Fruit fly (Drosophila melanogaster): ENCODE data around the gene bc10.

bc10 gene

DNA sequence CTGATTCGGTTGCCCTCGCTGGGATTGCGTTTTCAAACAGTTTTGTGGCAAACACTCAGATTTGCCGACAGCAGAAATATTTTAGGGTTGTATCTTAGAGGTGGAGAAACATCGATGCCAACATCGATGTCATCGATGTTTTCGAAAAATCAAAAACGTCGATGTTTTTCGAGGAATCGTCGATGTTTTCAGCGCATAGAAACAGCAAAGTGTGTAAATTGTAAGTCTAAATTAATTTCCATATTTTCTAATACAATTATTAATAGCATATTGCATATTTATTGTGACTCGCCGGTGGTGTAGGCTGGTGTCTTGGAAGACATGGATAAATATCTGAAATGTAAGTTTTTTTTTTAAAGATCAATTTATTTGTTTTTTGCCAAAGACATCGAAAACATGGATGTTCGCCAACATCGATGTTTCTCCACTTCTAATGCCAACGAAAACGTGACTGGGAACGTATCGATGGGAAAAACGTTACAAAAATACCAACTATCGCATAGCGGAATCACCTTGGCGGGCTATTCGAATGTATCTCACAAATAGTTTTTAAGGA is 38.9 kb downstream of the bc10 start, which contains the start of gene TM9SF3 (continued):
- no peak for TF ChIP-seq CG15011 (GFP tag; optimal IDR thresholded peaks at IDR 0.05)
- TF ChIP-seq Dref (GFP tag; IDR thresholded peaks at IDR 0.05), result peak; percentile 66
- no peak for TF ChIP-seq CG12236 (GFP tag; optimal IDR thresholded peaks at IDR 0.05)
- no peak for TF ChIP-seq CG9215 (GFP tag; IDR thresholded peaks at IDR 0.05)
- TF ChIP-seq CrebB (tag; optimal IDR thresholded peaks at IDR 0.05), result no peak
- TF ChIP-seq CG12104 (GFP tag; optimal IDR thresholded peaks at IDR 0.05), result no peak
- TF ChIP-seq CG13775 (GFP tag; optimal IDR thresholded peaks at IDR 0.05), result peak; percentile 38
- TF ChIP-seq HLHmδ (GFP tag; optimal IDR thresholded peaks at IDR 0.05), result no peak
- peak; percentile 39 for TF ChIP-seq stwl (tag; optimal IDR thresholded peaks at IDR 0.05)
- TF ChIP-seq tio (GFP tag; optimal IDR thresholded peaks at IDR 0.05), result peak; percentile 13
- TF ChIP-seq CG6683 (GFP tag; optimal IDR thresholded peaks at IDR 0.05), result no peak
- no peak for TF ChIP-seq Hmr (GFP tag; optimal IDR thresholded peaks at IDR 0.05)
- TF ChIP-seq knrl (GFP tag; IDR thresholded peaks at IDR 0.05; ENCODE audit: partially characterized antibody), result peak; percentile 89
- TF ChIP-seq sd (tag; optimal IDR thresholded peaks at IDR 0.05), result peak; percentile 49
- TF ChIP-seq CG10209 (GFP tag; optimal IDR thresholded peaks at IDR 0.05), result no peak
- no peak for TF ChIP-seq CG11504 (tag; optimal IDR thresholded peaks at IDR 0.05)
- TF ChIP-seq croc (GFP tag; conservative IDR thresholded peaks at IDR 0.05), result no peak
- no peak for TF ChIP-seq lbe (GFP tag; optimal IDR thresholded peaks at IDR 0.05)
- TF ChIP-seq sim (GFP tag; IDR thresholded peaks at IDR 0.05), result no peak
- TF ChIP-seq Lhr (GFP tag; optimal IDR thresholded peaks at IDR 0.05), result peak; percentile 28
- no peak for TF ChIP-seq CG2199 (GFP tag; IDR thresholded peaks at IDR 0.05)
- no peak for TF ChIP-seq fd102C (GFP tag; optimal IDR thresholded peaks at IDR 0.05)
- no peak for TF ChIP-seq pb (GFP tag; optimal IDR thresholded peaks at IDR 0.05)
- TF ChIP-seq CG3995 (GFP tag; optimal IDR thresholded peaks at IDR 0.05), result peak; percentile 100
- peak; percentile 81 for TF ChIP-seq Bgb (GFP tag; IDR thresholded peaks at IDR 0.05; ENCODE audit: partially characterized antibody)
- TF ChIP-seq B-H1 (GFP tag; IDR thresholded peaks at IDR 0.05), result no peak
- TF ChIP-seq en (GFP tag; optimal IDR thresholded peaks at IDR 0.05), result no peak
- TF ChIP-seq CG2712 (tag; optimal IDR thresholded peaks at IDR 0.05), result no peak
- TF ChIP-seq CG3838 (GFP tag; optimal IDR thresholded peaks at IDR 0.05), result no peak
- TF ChIP-seq Dfd (GFP tag; optimal IDR thresholded peaks at IDR 0.05), result no peak
- no peak for TF ChIP-seq CG34376 (GFP tag; optimal IDR thresholded peaks at IDR 0.05)
- no peak for TF ChIP-seq MTF-1 (GFP tag; optimal IDR thresholded peaks at IDR 0.05; ENCODE audit: borderline replicate concordance)
- no peak for TF ChIP-seq sr (GFP tag; IDR thresholded peaks at IDR 0.05)
- TF ChIP-seq Drgx (GFP tag; IDR thresholded peaks at IDR 0.05), result no peak
- TF ChIP-seq Myb (GFP tag; optimal IDR thresholded peaks at IDR 0.05), result peak; percentile 8
- no peak for TF ChIP-seq CG32532 (GFP tag; IDR thresholded peaks at IDR 0.05)
- TF ChIP-seq CG15514 (GFP tag; optimal IDR thresholded peaks at IDR 0.05), result peak; percentile 30
- peak; percentile 37 for TF ChIP-seq Xbp1 (GFP tag; optimal IDR thresholded peaks at IDR 0.05)
- peak; percentile 13 for TF ChIP-seq vfl (GFP tag; optimal IDR thresholded peaks at IDR 0.05)
- no peak for TF ChIP-seq ERR (GFP tag; optimal IDR thresholded peaks at IDR 0.05)
- TF ChIP-seq HHEX (GFP tag; optimal IDR thresholded peaks at IDR 0.05), result no peak
- TF ChIP-seq insv (GFP tag; optimal IDR thresholded peaks at IDR 0.05), result no peak
- TF ChIP-seq nom (GFP tag; optimal IDR thresholded peaks at IDR 0.05), result no peak
- no peak for TF ChIP-seq lab (GFP tag; optimal IDR thresholded peaks at IDR 0.05)
- no peak for TF ChIP-seq CG4730 (GFP tag; IDR thresholded peaks at IDR 0.05)
- peak; percentile 4 for TF ChIP-seq Jarid2 (GFP tag; optimal IDR thresholded peaks at IDR 0.05)
- peak; percentile 56 for TF ChIP-seq Hsf (GFP tag; optimal IDR thresholded peaks at IDR 0.05)
- no peak for TF ChIP-seq CG13424 (tag; optimal IDR thresholded peaks at IDR 0.05)
- TF ChIP-seq NC2α (GFP tag; optimal IDR thresholded peaks at IDR 0.05), result no peak
- no peak for TF ChIP-seq otp (GFP tag; IDR thresholded peaks at IDR 0.05)
